Worm (Caenorhabditis elegans) whole organism, young adult: ENCODE results near the gene T13F2.6.

Experiments used
- B0019.2 ChIP-seq: fragments of 200-800 bp; sonication (Bioruptor generic); conservative IDR thresholded peaks from 2 replicates; pipeline ENCODE4 v1.3.6; 2022; ENCODE audit warnings: missing genetic modification reagents, missing genetic modification characterization, missing compliant biosample characterization
- B0261.1 ChIP-seq: sonication (generic microtip); optimal IDR thresholded peaks from 2 replicates; lab custom pipeline; 2016; ENCODE audit warnings: mild to moderate bottlenecking, missing genetic modification characterization, moderate library complexity, missing compliant biosample characterization
- B0336.3 ChIP-seq: fragments of 200-800 bp; sonication (Bioruptor generic); IDR thresholded peaks from 2 replicates; pipeline ENCODE4 v1.3.6; 2022; ENCODE audit warnings: missing genetic modification characterization, missing compliant biosample characterization
- C17E4.6 ChIP-seq: fragments of 200-800 bp; sonication (Bioruptor generic); IDR thresholded peaks from 2 replicates; pipeline ENCODE4 v1.3.6; 2022; ENCODE audit warnings: missing genetic modification reagents, missing genetic modification characterization, missing compliant biosample characterization
- D2030.7 ChIP-seq: fragments of 200-800 bp; sonication (Bioruptor generic); IDR thresholded peaks from 2 replicates; pipeline ENCODE4 v1.3.6; 2022; ENCODE audit warnings: missing genetic modification reagents, missing genetic modification characterization, missing compliant biosample characterization
- F23B12.7 ChIP-seq: sonication (generic microtip); optimal IDR thresholded peaks from 2 replicates; lab custom pipeline; 2017; ENCODE audit warnings: missing genetic modification characterization, mild to moderate bottlenecking, missing compliant biosample characterization, antibody characterized with exemption, moderate library complexity; ENCODE audit not compliant: insufficient read depth
- F33H1.4 ChIP-seq: fragments of 200-800 bp; sonication (Bioruptor generic); IDR thresholded peaks from 2 replicates; pipeline ENCODE4 v1.3.6; 2022; ENCODE audit warnings: missing genetic modification reagents, missing genetic modification characterization, missing compliant biosample characterization
- Y56A3A.18 ChIP-seq: fragments of 200-800 bp; sonication (Bioruptor generic); IDR thresholded peaks from 2 replicates; pipeline ENCODE4 v1.3.6; 2022; ENCODE audit warnings: missing genetic modification reagents, missing genetic modification characterization, missing compliant biosample characterization
- Y67H2A.10 ChIP-seq: fragments of 200-800 bp; sonication (Bioruptor generic); conservative IDR thresholded peaks from 2 replicates; pipeline ENCODE4 v1.3.6; 2022; ENCODE audit warnings: missing genetic modification reagents, missing genetic modification characterization, missing compliant biosample characterization
- Y79H2A.3 ChIP-seq: fragments of 200-800 bp; sonication (Bioruptor generic); conservative IDR thresholded peaks from 2 replicates; pipeline ENCODE4 v1.3.6; 2022; ENCODE audit warnings: missing genetic modification reagents, missing genetic modification characterization, missing compliant biosample characterization
- Y95B8A.8 ChIP-seq: fragments of 200-800 bp; sonication (Bioruptor generic); IDR thresholded peaks from 2 replicates; pipeline ENCODE4 v1.3.6; 2022; ENCODE audit warnings: missing genetic modification reagents, missing genetic modification characterization, missing compliant biosample characterization
- ZK185.1 ChIP-seq: sonication (generic microtip); optimal IDR thresholded peaks from 2 replicates; lab custom pipeline; 2016; ENCODE audit warnings: mild to moderate bottlenecking, missing genetic modification characterization, missing compliant biosample characterization; ENCODE audit not compliant: poor library complexity, severe bottlenecking
- aptf-3 ChIP-seq: fragments of 200-800 bp; sonication (Bioruptor generic); IDR thresholded peaks from 2 replicates; pipeline ENCODE4 v1.3.6; 2022; ENCODE audit warnings: missing genetic modification characterization, missing compliant biosample characterization
- attf-3 ChIP-seq: fragments of 200-800 bp; sonication (Bioruptor generic); conservative IDR thresholded peaks from 2 replicates; pipeline ENCODE4 v1.3.6; 2022; ENCODE audit warnings: missing genetic modification reagents, missing genetic modification characterization, missing compliant biosample characterization
- bed-1 ChIP-seq: fragments of 200-800 bp; sonication (Bioruptor generic); IDR thresholded peaks from 2 replicates; pipeline ENCODE4 v1.3.6; 2022; ENCODE audit warnings: missing genetic modification reagents, missing genetic modification characterization, missing compliant biosample characterization
- ccch-3 ChIP-seq: fragments of 200-800 bp; sonication (Bioruptor generic); optimal IDR thresholded peaks from 2 replicates; lab custom pipeline; 2018; ENCODE audit warnings: mild to moderate bottlenecking, missing genetic modification characterization, missing compliant biosample characterization
- cebp-1 ChIP-seq, 2 experiments: fragments of 200-800 bp in 1 of 2; sonication (Bioruptor generic) in 1 of 2; sonication (generic microtip) in 1 of 2; IDR thresholded peaks in 1 of 2; optimal IDR thresholded peaks in 1 of 2; 2 replicates each; pipeline versions ENCODE4 v1.3.6 to Lab custom; 2017 to 2022; ENCODE audit warnings: missing compliant biosample characterization in 2 of 2, missing genetic modification characterization in 2 of 2, mild to moderate bottlenecking in 1 of 2, missing genetic modification reagents in 1 of 2, moderate library complexity in 1 of 2
- ceh-91 ChIP-seq: fragments of 200-800 bp; sonication (Bioruptor generic); IDR thresholded peaks from 2 replicates; pipeline ENCODE4 v1.3.6; 2022; ENCODE audit warnings: missing genetic modification reagents, missing genetic modification characterization, missing compliant biosample characterization
- dpff-1 ChIP-seq: sonication (generic microtip); optimal IDR thresholded peaks from 2 replicates; lab custom pipeline; 2017; ENCODE audit warnings: mild to moderate bottlenecking, missing genetic modification characterization, missing compliant biosample characterization
- dpl-1 ChIP-seq: fragments of 150-350 bp; optimal IDR thresholded peaks from 2 replicates; lab custom pipeline; 2014; ENCODE audit warnings: missing biosample characterization, missing genetic modification reagents, missing genetic modification characterization
- efl-1 ChIP-seq: fragments of 150-350 bp; optimal IDR thresholded peaks from 2 replicates; lab custom pipeline; 2014; ENCODE audit warnings: missing biosample characterization, missing genetic modification reagents, missing genetic modification characterization
- egl-18 ChIP-seq: fragments of 200-800 bp; sonication (Bioruptor generic); IDR thresholded peaks from 2 replicates; pipeline ENCODE4 v1.3.6; 2022; ENCODE audit warnings: missing genetic modification reagents, missing genetic modification characterization, missing compliant biosample characterization
- ekl-4 ChIP-seq: fragments of 200-800 bp; sonication (Bioruptor generic); IDR thresholded peaks from 2 replicates; pipeline ENCODE4 v1.3.6; 2022; ENCODE audit warnings: missing genetic modification reagents, missing genetic modification characterization, missing compliant biosample characterization
- hmg-1.2 ChIP-seq: fragments of 200-800 bp; sonication (Bioruptor generic); IDR thresholded peaks from 2 replicates; pipeline ENCODE4 v1.3.6; 2022; ENCODE audit warnings: missing genetic modification reagents, missing genetic modification characterization, missing compliant biosample characterization
- hrde-1 ChIP-seq: sonication (generic microtip); optimal IDR thresholded peaks from 2 replicates; lab custom pipeline; 2016; ENCODE audit warnings: missing genetic modification characterization, mild to moderate bottlenecking, missing compliant biosample characterization, moderate library complexity, missing genotype, missing genetic modification reagents, borderline replicate concordance
- hsf-1 ChIP-seq: fragments of 200-800 bp; sonication (Bioruptor generic); IDR thresholded peaks from 2 replicates; pipeline ENCODE4 v1.3.6; 2022; ENCODE audit warnings: missing genetic modification reagents, missing genetic modification characterization, missing compliant biosample characterization
- let-526 ChIP-seq: fragments of 200-800 bp; sonication (Bioruptor generic); IDR thresholded peaks from 2 replicates; pipeline ENCODE4 v1.3.6; 2022; ENCODE audit warnings: missing genetic modification reagents, missing genetic modification characterization, missing compliant biosample characterization
- let-607 ChIP-seq, 2 experiments: fragments of 200-800 bp in 1 of 2; sonication (Bioruptor generic) in 1 of 2; sonication (generic microtip) in 1 of 2; optimal IDR thresholded peaks; 2 replicates each; lab custom pipeline; 2016 to 2018; ENCODE audit warnings: mild to moderate bottlenecking in 2 of 2, missing compliant biosample characterization in 2 of 2, missing genetic modification characterization in 2 of 2, moderate library complexity in 2 of 2, missing genotype in 1 of 2
- lin-35 ChIP-seq, 3 experiments: fragments of 150-350 bp in 2 of 3; sonication (generic microtip) in 1 of 3; optimal IDR thresholded peaks; 2 replicates each; lab custom pipeline; 2014 to 2018; ENCODE audit warnings: missing biosample characterization in 3 of 3, missing genetic modification characterization in 3 of 3, missing genetic modification reagents in 3 of 3
- lin-54 ChIP-seq: fragments of 200-800 bp; sonication (Bioruptor generic); optimal IDR thresholded peaks from 2 replicates; lab custom pipeline; 2018; ENCODE audit warnings: mild to moderate bottlenecking, missing genetic modification characterization, missing compliant biosample characterization
- lir-1 ChIP-seq: fragments of 200-800 bp; sonication (Bioruptor generic); conservative IDR thresholded peaks from 2 replicates; pipeline ENCODE4 v1.3.6; 2022; ENCODE audit warnings: missing genetic modification reagents, missing genetic modification characterization, missing compliant biosample characterization
- lsl-1 ChIP-seq: fragments of 200-800 bp; sonication (Bioruptor generic); optimal IDR thresholded peaks from 2 replicates; lab custom pipeline; 2018; ENCODE audit warnings: mild to moderate bottlenecking, missing genetic modification characterization, moderate library complexity, missing compliant biosample characterization
- madf-6 ChIP-seq: fragments of 200-800 bp; sonication (Bioruptor generic); IDR thresholded peaks from 2 replicates; pipeline ENCODE4 v1.3.6; 2022; ENCODE audit warnings: missing genetic modification reagents, missing genetic modification characterization, missing compliant biosample characterization
- nhr-179 ChIP-seq: sonication (generic microtip); optimal IDR thresholded peaks from 2 replicates; lab custom pipeline; 2016; ENCODE audit warnings: mild to moderate bottlenecking, missing genetic modification characterization, missing compliant biosample characterization
- nhr-90 ChIP-seq: sonication (generic microtip); optimal IDR thresholded peaks from 2 replicates; lab custom pipeline; 2016; ENCODE audit warnings: missing genotype, mild to moderate bottlenecking, missing genetic modification characterization, missing compliant biosample characterization
- pbrm-1 ChIP-seq: fragments of 200-800 bp; sonication (Bioruptor generic); IDR thresholded peaks from 2 replicates; pipeline ENCODE4 v1.3.6; 2022; ENCODE audit warnings: missing genetic modification reagents, missing genetic modification characterization, missing compliant biosample characterization
- snpc-1.3 ChIP-seq: sonication (generic microtip); optimal IDR thresholded peaks from 2 replicates; lab custom pipeline; 2017; ENCODE audit warnings: missing genetic modification characterization, mild to moderate bottlenecking, missing compliant biosample characterization, antibody characterized with exemption, moderate library complexity, missing genotype, missing genetic modification reagents; ENCODE audit not compliant: insufficient read depth
- snpc-3.4 ChIP-seq: sonication (generic microtip); optimal IDR thresholded peaks from 2 replicates; lab custom pipeline; 2017; ENCODE audit warnings: missing genetic modification characterization, mild to moderate bottlenecking, missing compliant biosample characterization, antibody characterized with exemption, moderate library complexity, missing genotype, missing genetic modification reagents
- snpc-4 ChIP-seq, 5 experiments: fragments of 150-350 bp in 1 of 5; sonication (generic microtip) in 4 of 5; optimal IDR thresholded peaks; 2 replicates each; lab custom pipeline; 2014 to 2018; ENCODE audit warnings: missing genetic modification characterization in 5 of 5, missing biosample characterization in 3 of 5, antibody characterized with exemption in 2 of 5, mild to moderate bottlenecking in 2 of 5, missing compliant biosample characterization in 2 of 5, missing genotype in 2 of 5, moderate library complexity in 2 of 5, missing genetic modification reagents in 1 of 5
- tbp1 ChIP-seq: fragments of 200-800 bp; sonication (Bioruptor generic); optimal IDR thresholded peaks from 2 replicates; lab custom pipeline; 2018; ENCODE audit warnings: mild to moderate bottlenecking, missing genetic modification characterization, missing compliant biosample characterization
- tlf-1 ChIP-seq: fragments of 200-800 bp; sonication (Bioruptor generic); optimal IDR thresholded peaks from 2 replicates; lab custom pipeline; 2018; ENCODE audit warnings: mild to moderate bottlenecking, missing genetic modification characterization, missing compliant biosample characterization
- unc-130 ChIP-seq: sonication (generic microtip); optimal IDR thresholded peaks from 2 replicates; lab custom pipeline; 2016; ENCODE audit warnings: missing genetic modification reagents, missing genetic modification characterization, missing compliant biosample characterization
- unc-62 ChIP-seq: fragments of 150-350 bp; optimal IDR thresholded peaks from 2 replicates; lab custom pipeline; 2014; ENCODE audit warnings: missing biosample characterization, missing genetic modification reagents, missing genetic modification characterization
- xnd-1 ChIP-seq: sonication (generic microtip); optimal IDR thresholded peaks from 2 replicates; lab custom pipeline; 2016; ENCODE audit warnings: missing genotype, missing genetic modification reagents, missing genetic modification characterization, missing compliant biosample characterization
- ztf-25 ChIP-seq: fragments of 200-800 bp; sonication (Bioruptor generic); IDR thresholded peaks from 2 replicates; pipeline ENCODE4 v1.3.6; 2022; ENCODE audit warnings: missing genetic modification reagents, missing genetic modification characterization, missing compliant biosample characterization
- ztf-6 ChIP-seq: fragments of 200-800 bp; sonication (Bioruptor generic); IDR thresholded peaks from 2 replicates; pipeline ENCODE4 v1.3.6; 2022; ENCODE audit warnings: missing genetic modification reagents, missing genetic modification characterization, missing compliant biosample characterization

Gene T13F2.6

ce11 chrIV:9778016-9778415 lies at the start of gene T13F2.6:
Gene T13F2.6 (plus strand): TSS chrIV:9778321.
- TF ChIP-seq hmg-1.2 (GFP tag; lab: Robert Waterston, UW) (peak; percentile 64; the same call in 1 of the 2 replicates), F23B12.7 (tag; lab: Kevin White, UChicago) (peak; percentile 51), hsf-1 (GFP tag; lab: Robert Waterston, UW) (peak; percentile 76), B0261.1 (tag; lab: Kevin White, UChicago) (no peak), cebp-1 (GFP tag; IDR thresholded peaks at IDR 0.05; lab: Robert Waterston, UW) (no peak), cebp-1 (tag; optimal IDR thresholded peaks at IDR 0.05; lab: Kevin White, UChicago) (no peak), nhr-179 (tag; lab: Kevin White, UChicago) (no peak), pbrm-1 (GFP tag; lab: Robert Waterston, UW) (peak; percentile 79), snpc-4 (GFP tag; optimal IDR thresholded peaks at IDR 0.05; lab: Kevin White, UChicago) (peak; percentile 74), snpc-4 (tag; optimal IDR thresholded peaks at IDR 0.05; lab: Kevin White, UChicago) (peak; percentile 9 to 83 (median 62)), F33H1.4 (GFP tag; lab: Robert Waterston, UW) (peak; percentile 80), let-526 (GFP tag; lab: Robert Waterston, UW) (no peak), snpc-3.4 (tag; lab: Kevin White, UChicago) (peak; percentile 80), lin-35 (GFP tag; optimal IDR thresholded peaks at IDR 0.05; lab: Kevin White, UChicago) (peak in 1 of 3 experiments; percentile 51), unc-62 (no peak), xnd-1 (tag; lab: Kevin White, UChicago) (peak; percentile 76), efl-1 (GFP tag; lab: Kevin White, UChicago) (peak; percentile 92), lin-54 (GFP tag; lab: Kevin White, UChicago) (peak; percentile 93), ceh-91 (GFP tag; lab: Robert Waterston, UW) (peak; percentile 93), dpl-1 (GFP tag; lab: Kevin White, UChicago) (peak; percentile 79), Y67H2A.10 (GFP tag; lab: Robert Waterston, UW) (no peak), tlf-1 (peak; percentile 83), B0019.2 (GFP tag; lab: Robert Waterston, UW) (peak; percentile 91), ccch-3 (GFP tag; lab: Kevin White, UChicago) (no peak), snpc-1.3 (tag; lab: Kevin White, UChicago) (peak; percentile 91), ztf-6 (no peak), B0336.3 (GFP tag; lab: Robert Waterston, UW) (peak; percentile 60; the same call in 1 of the 2 replicates), egl-18 (no peak), ekl-4 (GFP tag; lab: Robert Waterston, UW) (peak; percentile 86), D2030.7 (GFP tag; lab: Robert Waterston, UW) (peak; percentile 94), let-607 (tag; optimal IDR thresholded peaks at IDR 0.05; lab: Kevin White, UChicago) (no peak), ztf-25 (GFP tag; lab: Robert Waterston, UW) (0 out of 2 replicates have a peak, but pooled peaks have one; percentile 54), aptf-3 (no peak), tbp1 (GFP tag; lab: Kevin White, UChicago) (peak; percentile 71), hrde-1 (tag; lab: Kevin White, UChicago) (peak; percentile 26), C17E4.6 (GFP tag; lab: Robert Waterston, UW) (peak; percentile 15; the same call in 1 of the 2 replicates), attf-3 (GFP tag; lab: Robert Waterston, UW) (peak; percentile 65), Y79H2A.3 (GFP tag; lab: Robert Waterston, UW) (0 out of 2 replicates have a peak, but pooled peaks have one; percentile 73), dpff-1 (tag; lab: Kevin White, UChicago) (no peak), nhr-90 (tag; lab: Kevin White, UChicago) (no peak), Y95B8A.8 (peak; percentile 75), Y56A3A.18 (no peak), bed-1 (GFP tag; lab: Robert Waterston, UW) (no peak), ZK185.1 (tag; lab: Kevin White, UChicago) (no peak), lir-1 (GFP tag; lab: Robert Waterston, UW) (no peak; the same call in 1 of the 2 replicates), lsl-1 (GFP tag; lab: Kevin White, UChicago) (peak; percentile 100), madf-6 (GFP tag; lab: Robert Waterston, UW) (peak; percentile 97), unc-130 (GFP tag; lab: Kevin White, UChicago) (peak; percentile 73)
